Worm (Caenorhabditis elegans) whole organism, L3 larva: ENCODE data around the gene F52E1.14.

Source experiments
- R02D3.7 ChIP-seq: fragments of 150-350 bp; optimal IDR thresholded peaks from 2 replicates; lab custom pipeline; 2014; ENCODE audit warnings: missing biosample characterization, missing genetic modification characterization
- ZK546.5 ChIP-seq: sonication (generic microtip); optimal IDR thresholded peaks from 2 replicates; lab custom pipeline; 2017; ENCODE audit warnings: missing biosample characterization, missing genetic modification characterization
- aly-2 ChIP-seq: fragments of 150-350 bp; optimal IDR thresholded peaks from 2 replicates; lab custom pipeline; 2014; ENCODE audit warnings: missing biosample characterization, missing genetic modification characterization
- ama-1 ChIP-seq: fragments of 150-350 bp; optimal IDR thresholded peaks from 2 replicates; lab custom pipeline; 2018
- ceh-16 ChIP-seq: sonication (generic microtip); optimal IDR thresholded peaks from 2 replicates; lab custom pipeline; 2017; ENCODE audit warnings: missing biosample characterization, missing genetic modification characterization
- ceh-28 ChIP-seq: fragments of 150-350 bp; optimal IDR thresholded peaks from 2 replicates; lab custom pipeline; 2014; ENCODE audit warnings: missing biosample characterization, missing genetic modification reagents, missing genetic modification characterization
- ceh-82 ChIP-seq: fragments of 150-350 bp; optimal IDR thresholded peaks from 2 replicates; lab custom pipeline; 2014; ENCODE audit warnings: missing biosample characterization, missing genetic modification characterization
- daf-12 ChIP-seq: fragments of 150-350 bp; optimal IDR thresholded peaks from 2 replicates; lab custom pipeline; 2014; ENCODE audit warnings: missing biosample characterization, missing genetic modification reagents, missing genetic modification characterization
- egl-27 ChIP-seq: sonication (generic microtip); optimal IDR thresholded peaks from 4 replicates; lab custom pipeline; 2017; ENCODE audit warnings: missing biosample characterization, missing genetic modification reagents, missing genetic modification characterization
- egl-5 ChIP-seq: fragments of 150-350 bp; optimal IDR thresholded peaks from 2 replicates; lab custom pipeline; 2017; ENCODE audit warnings: missing biosample characterization, missing genetic modification reagents, missing genetic modification characterization, inconsistent platforms
- elt-1 ChIP-seq: fragments of 150-350 bp; optimal IDR thresholded peaks from 2 replicates; lab custom pipeline; 2014; ENCODE audit warnings: missing biosample characterization, missing genetic modification characterization
- elt-2 ChIP-seq: sonication (generic microtip); optimal IDR thresholded peaks from 2 replicates; lab custom pipeline; 2016; ENCODE audit warnings: missing genetic modification reagents, mild to moderate bottlenecking, missing genetic modification characterization, missing compliant biosample characterization
- elt-3 ChIP-seq, 3 experiments: fragments of 150-350 bp in 1 of 3; sonication (generic microtip) in 2 of 3; optimal IDR thresholded peaks; 2 replicates in 2 of 3; 4 replicates in 1 of 3; lab custom pipeline; 2014 to 2017; ENCODE audit warnings: missing biosample characterization in 3 of 3, missing genetic modification characterization in 3 of 3
- eor-1 ChIP-seq, 2 experiments: fragments of 150-350 bp; optimal IDR thresholded peaks; 2 replicates each; lab custom pipeline; 2014 to 2018; ENCODE audit warnings: missing biosample characterization in 2 of 2, missing genetic modification characterization in 2 of 2
- fkh-10 ChIP-seq: sonication (generic microtip); optimal IDR thresholded peaks from 2 replicates; lab custom pipeline; 2017; ENCODE audit warnings: missing biosample characterization, missing genetic modification reagents, missing genetic modification characterization
- fkh-2 ChIP-seq: fragments of 150-350 bp; optimal IDR thresholded peaks from 2 replicates; lab custom pipeline; 2014; ENCODE audit warnings: missing biosample characterization, missing genetic modification reagents, missing genetic modification characterization
- fos-1 ChIP-seq: fragments of 150-350 bp; optimal IDR thresholded peaks from 2 replicates; lab custom pipeline; 2014; ENCODE audit warnings: missing biosample characterization, missing genetic modification characterization
- hmg-11 ChIP-seq: sonication (generic microtip); optimal IDR thresholded peaks from 2 replicates; lab custom pipeline; 2016; ENCODE audit warnings: missing genetic modification characterization, missing compliant biosample characterization
- jun-1 ChIP-seq: fragments of 150-350 bp; optimal IDR thresholded peaks from 2 replicates; lab custom pipeline; 2014; ENCODE audit warnings: missing biosample characterization, missing genetic modification reagents, missing genetic modification characterization
- lin-15B ChIP-seq: fragments of 150-350 bp; optimal IDR thresholded peaks from 2 replicates; lab custom pipeline; 2014; ENCODE audit warnings: missing biosample characterization, missing genetic modification characterization
- lin-39 ChIP-seq: fragments of 150-350 bp; optimal IDR thresholded peaks from 2 replicates; lab custom pipeline; 2018; ENCODE audit warnings: missing biosample characterization, missing genetic modification reagents, missing genetic modification characterization
- lsy-12 ChIP-seq: sonication (generic microtip); optimal IDR thresholded peaks from 2 replicates; lab custom pipeline; 2016; ENCODE audit warnings: mild to moderate bottlenecking, missing genetic modification characterization, missing compliant biosample characterization
- mdl-1 ChIP-seq: fragments of 150-350 bp; optimal IDR thresholded peaks from 2 replicates; lab custom pipeline; 2014; ENCODE audit warnings: missing biosample characterization, missing genetic modification characterization
- mml-1 ChIP-seq: fragments of 150-350 bp; sonication (generic microtip); optimal IDR thresholded peaks from 3 replicates; lab custom pipeline; 2014; ENCODE audit warnings: missing biosample characterization, missing genetic modification characterization
- nfya-1 ChIP-seq: sonication (generic microtip); optimal IDR thresholded peaks from 2 replicates; lab custom pipeline; 2017; ENCODE audit warnings: missing genetic modification characterization, mild to moderate bottlenecking, missing compliant biosample characterization, antibody characterized with exemption, moderate library complexity; ENCODE audit not compliant: insufficient read depth
- nhr-12 ChIP-seq: fragments of 150-350 bp; optimal IDR thresholded peaks from 2 replicates; lab custom pipeline; 2014; ENCODE audit warnings: missing biosample characterization, missing genetic modification characterization
- nhr-23 ChIP-seq: fragments of 150-350 bp; optimal IDR thresholded peaks from 2 replicates; lab custom pipeline; 2014; ENCODE audit warnings: missing biosample characterization, missing genetic modification reagents, missing genetic modification characterization
- nhr-237 ChIP-seq: fragments of 150-350 bp; optimal IDR thresholded peaks from 2 replicates; lab custom pipeline; 2014; ENCODE audit warnings: missing biosample characterization, missing genetic modification characterization
- nhr-25 ChIP-seq: sonication (generic microtip); optimal IDR thresholded peaks from 2 replicates; lab custom pipeline; 2017; ENCODE audit warnings: missing biosample characterization, missing genetic modification characterization
- nhr-28 ChIP-seq: fragments of 150-350 bp; optimal IDR thresholded peaks from 2 replicates; lab custom pipeline; 2014; ENCODE audit warnings: missing biosample characterization, missing genetic modification characterization
- nhr-76 ChIP-seq: fragments of 150-350 bp; sonication (generic microtip); optimal IDR thresholded peaks from 5 replicates; lab custom pipeline; 2014; ENCODE audit warnings: missing biosample characterization, missing genetic modification characterization
- nhr-77 ChIP-seq: fragments of 150-350 bp; optimal IDR thresholded peaks from 2 replicates; lab custom pipeline; 2014; ENCODE audit warnings: missing biosample characterization, missing genetic modification characterization
- pha-4 ChIP-seq: fragments of 150-350 bp; optimal IDR thresholded peaks from 2 replicates; lab custom pipeline; 2014; ENCODE audit warnings: missing biosample characterization, missing genetic modification reagents, missing genetic modification characterization
- pqm-1 ChIP-seq: fragments of 150-350 bp; optimal IDR thresholded peaks from 2 replicates; lab custom pipeline; 2017; ENCODE audit warnings: missing biosample characterization, missing genetic modification characterization, inconsistent platforms
- sea-2 ChIP-seq: fragments of 150-350 bp; sonication (generic microtip); optimal IDR thresholded peaks from 4 replicates; lab custom pipeline; 2014; ENCODE audit warnings: missing biosample characterization, missing genetic modification reagents, missing genetic modification characterization
- skn-1 ChIP-seq: fragments of 150-350 bp; optimal IDR thresholded peaks from 2 replicates; lab custom pipeline; 2014; ENCODE audit warnings: missing biosample characterization, missing genetic modification characterization
- snpc-4 ChIP-seq: fragments of 150-350 bp; optimal IDR thresholded peaks from 2 replicates; lab custom pipeline; 2014; ENCODE audit warnings: missing biosample characterization, missing genetic modification characterization
- tbx-2 ChIP-seq: sonication (generic microtip); optimal IDR thresholded peaks from 2 replicates; lab custom pipeline; 2016; ENCODE audit warnings: mild to moderate bottlenecking, missing genetic modification characterization, missing compliant biosample characterization
- unc-39 ChIP-seq: sonication (generic microtip); optimal IDR thresholded peaks from 4 replicates; lab custom pipeline; 2017; ENCODE audit warnings: missing biosample characterization, missing genetic modification characterization
- unc-62 ChIP-seq: fragments of 150-350 bp; sonication (generic microtip); optimal IDR thresholded peaks from 4 replicates; lab custom pipeline; 2014; ENCODE audit warnings: missing biosample characterization, missing genetic modification reagents, missing genetic modification characterization
- zag-1 ChIP-seq: fragments of 150-350 bp; optimal IDR thresholded peaks from 2 replicates; lab custom pipeline; 2014; ENCODE audit warnings: missing biosample characterization, missing genetic modification characterization
- ztf-11 ChIP-seq: fragments of 150-350 bp; optimal IDR thresholded peaks from 2 replicates; lab custom pipeline; 2014; ENCODE audit warnings: missing biosample characterization, missing genetic modification characterization
- ztf-4 ChIP-seq: fragments of 150-350 bp; optimal IDR thresholded peaks from 2 replicates; lab custom pipeline; 2014; ENCODE audit warnings: missing biosample characterization, missing genetic modification characterization

Gene F52E1.14

ce11 chrV:8424840-8425814 is 41.4 kb downstream of the F52E1.14 start:
- TF ChIP-seq egl-27 (tag; lab: Kevin White, UChicago) (no peak), fkh-10 (no peak), pqm-1 (tag; lab: Kevin White, UChicago) (peak; percentile 88), skn-1 (tag; lab: Kevin White, UChicago) (no peak), nhr-25 (peak; percentile 14), pha-4 (tag; lab: Kevin White, UChicago) (peak; percentile 73), ama-1 (lab: Kevin White, UChicago) (peak; percentile 16), jun-1 (peak; percentile 9), ztf-4 (peak; percentile 23), elt-2 (tag; lab: Kevin White, UChicago) (peak; percentile 92)

- TF ChIP-seq unc-39 (tag; lab: Kevin White, UChicago), result no peak
- no peak for TF ChIP-seq egl-27 (tag; lab: Kevin White, UChicago)
- no peak for TF ChIP-seq ceh-16 (tag; lab: Kevin White, UChicago)
- peak; percentile 37 for TF ChIP-seq nfya-1 (tag; lab: Kevin White, UChicago)
- no peak for TF ChIP-seq ama-1 (lab: Kevin White, UChicago)
- TF ChIP-seq lin-15B (tag; lab: Kevin White, UChicago), result no peak
- no peak for TF ChIP-seq elt-1 (tag; lab: Kevin White, UChicago)
- TF ChIP-seq nhr-12 (tag; lab: Kevin White, UChicago), result no peak
- TF ChIP-seq mdl-1 (tag; lab: Kevin White, UChicago), result no peak
- TF ChIP-seq pha-4 (tag; lab: Kevin White, UChicago), result peak; percentile 14
Observed at ce11 chrV:8426210-8426609, 42.5 kb downstream of the F52E1.14 start.

- TF ChIP-seq nhr-76 (tag; lab: Kevin White, UChicago) (no peak), snpc-4 (tag; lab: Kevin White, UChicago) (no peak), ztf-4 (no peak), tbx-2 (no peak), fos-1 (tag; lab: Kevin White, UChicago) (no peak), egl-5 (no peak), ztf-11 (tag; lab: Kevin White, UChicago) (no peak), lin-39 (tag; lab: Kevin White, UChicago) (no peak), fkh-2 (tag; lab: Kevin White, UChicago) (no peak), sea-2 (GFP tag; lab: Kevin White, UChicago) (no peak), mml-1 (tag; lab: Kevin White, UChicago) (no peak), unc-39 (tag; lab: Kevin White, UChicago) (no peak), R02D3.7 (no peak), elt-2 (tag; lab: Kevin White, UChicago) (peak; percentile 75), unc-62 (GFP tag; lab: Kevin White, UChicago) (no peak), pha-4 (tag; lab: Kevin White, UChicago) (no peak), elt-3 (tag; optimal IDR thresholded peaks at IDR 0.05; lab: Kevin White, UChicago) (no peak), ceh-28 (tag; lab: Kevin White, UChicago) (no peak), ama-1 (lab: Kevin White, UChicago) (no peak), fkh-10 (no peak), nhr-77 (tag; lab: Kevin White, UChicago) (no peak), nhr-12 (tag; lab: Kevin White, UChicago) (no peak), ceh-82 (tag; lab: Kevin White, UChicago) (no peak), nfya-1 (tag; lab: Kevin White, UChicago) (no peak), egl-27 (tag; lab: Kevin White, UChicago) (no peak), nhr-28 (tag; lab: Kevin White, UChicago) (no peak), nhr-237 (tag; lab: Kevin White, UChicago) (no peak), nhr-23 (peak; percentile 37), eor-1 (tag; optimal IDR thresholded peaks at IDR 0.05; lab: Kevin White, UChicago) (no peak), aly-2 (tag; lab: Kevin White, UChicago) (no peak), ZK546.5 (tag; lab: Kevin White, UChicago) (no peak), elt-1 (tag; lab: Kevin White, UChicago) (no peak), nhr-25 (peak; percentile 3), zag-1 (tag; lab: Kevin White, UChicago) (no peak), lsy-12 (tag; lab: Kevin White, UChicago) (no peak), jun-1 (peak; percentile 7), pqm-1 (tag; lab: Kevin White, UChicago) (peak; percentile 23), daf-12 (tag; lab: Kevin White, UChicago) (no peak), hmg-11 (tag; lab: Kevin White, UChicago) (no peak), lin-15B (tag; lab: Kevin White, UChicago) (no peak), ceh-16 (tag; lab: Kevin White, UChicago) (no peak), skn-1 (tag; lab: Kevin White, UChicago) (no peak)
Observed at ce11 chrV:8426741-8427457, 43.2 kb downstream of the F52E1.14 start.
